Fruit fly (Drosophila melanogaster): ENCODE data around the gene Kah.

The Kah gene

dm6 chr3L:635529-635928 lies 46.5 kb upstream of the Kah start:
- TF ChIP-seq rgr (GFP tag; optimal IDR thresholded peaks at IDR 0.05) (no peak), Jra (GFP tag; optimal IDR thresholded peaks at IDR 0.05) (no peak), GATAd (GFP tag; optimal IDR thresholded peaks at IDR 0.05) (no peak), sage (GFP tag; optimal IDR thresholded peaks at IDR 0.05) (no peak), Rel (GFP tag; optimal IDR thresholded peaks at IDR 0.05) (no peak), Rel (tag; optimal IDR thresholded peaks at IDR 0.05) (no peak), tai (GFP tag; optimal IDR thresholded peaks at IDR 0.05) (no peak), sv (GFP tag; optimal IDR thresholded peaks at IDR 0.05) (no peak), brk (GFP tag; optimal IDR thresholded peaks at IDR 0.05) (no peak), CG9705 (GFP tag; optimal IDR thresholded peaks at IDR 0.05) (no peak)

dm6 chr3L:635016-635363 lies 45.9 kb upstream of the Kah start:
- TF ChIP-seq Hnf4 (GFP tag; optimal IDR thresholded peaks at IDR 0.05) (no peak), tai (GFP tag; optimal IDR thresholded peaks at IDR 0.05) (no peak), foxo (GFP tag; optimal IDR thresholded peaks at IDR 0.05) (no peak), CG9705 (GFP tag; optimal IDR thresholded peaks at IDR 0.05) (no peak), Rel (GFP tag; optimal IDR thresholded peaks at IDR 0.05) (no peak), Rel (tag; optimal IDR thresholded peaks at IDR 0.05) (no peak), usp (GFP tag; optimal IDR thresholded peaks at IDR 0.05) (no peak), ey (GFP tag; optimal IDR thresholded peaks at IDR 0.05) (no peak), rgr (GFP tag; optimal IDR thresholded peaks at IDR 0.05) (no peak), woc (GFP tag; optimal IDR thresholded peaks at IDR 0.05) (no peak), sv (GFP tag; optimal IDR thresholded peaks at IDR 0.05) (no peak), lola (GFP tag; optimal IDR thresholded peaks at IDR 0.05) (no peak), GATAd (GFP tag; optimal IDR thresholded peaks at IDR 0.05) (no peak), Hr78 (GFP tag; optimal IDR thresholded peaks at IDR 0.05) (no peak), jim (GFP tag; optimal IDR thresholded peaks at IDR 0.05) (no peak), psq (GFP tag; optimal IDR thresholded peaks at IDR 0.05) (no peak), br (GFP tag; optimal IDR thresholded peaks at IDR 0.05) (no peak), brk (GFP tag; optimal IDR thresholded peaks at IDR 0.05) (no peak), Dfd (GFP tag; optimal IDR thresholded peaks at IDR 0.05) (no peak), N (GFP tag; optimal IDR thresholded peaks at IDR 0.05) (no peak), Dif (GFP tag; optimal IDR thresholded peaks at IDR 0.05; ENCODE audit: partially characterized antibody) (no peak)

dm6 chr3L:634319-635015 lies 45.4 kb upstream of the Kah start:
- TF ChIP-seq Dfd (GFP tag; optimal IDR thresholded peaks at IDR 0.05) = no peak
- no peak for TF ChIP-seq N (GFP tag; optimal IDR thresholded peaks at IDR 0.05)
- TF ChIP-seq br (GFP tag; optimal IDR thresholded peaks at IDR 0.05) = peak; percentile 73
- peak; percentile 52 for TF ChIP-seq psq (GFP tag; optimal IDR thresholded peaks at IDR 0.05)
- TF ChIP-seq Vsx2 (GFP tag; optimal IDR thresholded peaks at IDR 0.05; ENCODE audit: partially characterized antibody) = no peak
- TF ChIP-seq dmrt93B (GFP tag; optimal IDR thresholded peaks at IDR 0.05) = peak; percentile 24
- TF ChIP-seq sv (GFP tag; optimal IDR thresholded peaks at IDR 0.05) = peak; percentile 78
- peak; percentile 64 for TF ChIP-seq HLH106 (tag; optimal IDR thresholded peaks at IDR 0.05)
- TF ChIP-seq dl (GFP tag; optimal IDR thresholded peaks at IDR 0.05; ENCODE audit: insufficient read depth in 1 of 2, partially characterized antibody in 2 of 2) = no peak
- TF ChIP-seq tai (GFP tag; optimal IDR thresholded peaks at IDR 0.05) = no peak
- no peak for TF ChIP-seq Abd-B (GFP tag; optimal IDR thresholded peaks at IDR 0.05)
- TF ChIP-seq Hr78 (GFP tag; optimal IDR thresholded peaks at IDR 0.05) = no peak
- TF ChIP-seq ey (GFP tag; optimal IDR thresholded peaks at IDR 0.05) = peak; percentile 73
- no peak for TF ChIP-seq usp (GFP tag; optimal IDR thresholded peaks at IDR 0.05)
- TF ChIP-seq woc (GFP tag; optimal IDR thresholded peaks at IDR 0.05) = peak; percentile 46
- TF ChIP-seq foxo (GFP tag; optimal IDR thresholded peaks at IDR 0.05) = peak in 1 of 2 experiments; percentile 72
- TF ChIP-seq lola (GFP tag; optimal IDR thresholded peaks at IDR 0.05) = no peak
- peak; percentile 16 for TF ChIP-seq brk (GFP tag; optimal IDR thresholded peaks at IDR 0.05)
- TF ChIP-seq Dif (GFP tag; optimal IDR thresholded peaks at IDR 0.05; ENCODE audit: partially characterized antibody) = no peak
- TF ChIP-seq CG9705 (GFP tag; optimal IDR thresholded peaks at IDR 0.05) = no peak
- peak; percentile 69 for TF ChIP-seq Sp1 (GFP tag; optimal IDR thresholded peaks at IDR 0.05)
- peak; percentile 30 for TF ChIP-seq Jra (GFP tag; optimal IDR thresholded peaks at IDR 0.05)
- TF ChIP-seq Myc (optimal IDR thresholded peaks at IDR 0.05) = no peak
- peak; percentile 74 for TF ChIP-seq rgr (GFP tag; optimal IDR thresholded peaks at IDR 0.05)
- peak; percentile 68 for TF ChIP-seq OdsH (GFP tag; optimal IDR thresholded peaks at IDR 0.05)
- no peak for TF ChIP-seq dsf (GFP tag; optimal IDR thresholded peaks at IDR 0.05; ENCODE audit: borderline replicate concordance)
- TF ChIP-seq Rel (GFP tag; optimal IDR thresholded peaks at IDR 0.05) = no peak
- no peak for TF ChIP-seq Rel (tag; optimal IDR thresholded peaks at IDR 0.05)
- TF ChIP-seq Hnf4 (GFP tag; optimal IDR thresholded peaks at IDR 0.05) = peak; percentile 63
- no peak for TF ChIP-seq Hr83 (GFP tag; optimal IDR thresholded peaks at IDR 0.05; ENCODE audit: poor library complexity, severe bottlenecking)
- TF ChIP-seq CG32264 (GFP tag; optimal IDR thresholded peaks at IDR 0.05) = peak; percentile 22
- no peak for TF ChIP-seq pan (optimal IDR thresholded peaks at IDR 0.05)
- TF ChIP-seq h (GFP tag; optimal IDR thresholded peaks at IDR 0.05) = peak; percentile 73
- TF ChIP-seq jim (GFP tag; optimal IDR thresholded peaks at IDR 0.05) = no peak
- TF ChIP-seq fru (GFP tag; optimal IDR thresholded peaks at IDR 0.05) = peak; percentile 75
- no peak for TF ChIP-seq CrebA (GFP tag; optimal IDR thresholded peaks at IDR 0.05; ENCODE audit: borderline replicate concordance)
- TF ChIP-seq sage (GFP tag; optimal IDR thresholded peaks at IDR 0.05) = no peak
- TF ChIP-seq GATAd (GFP tag; optimal IDR thresholded peaks at IDR 0.05) = no peak
- TF ChIP-seq Mio (GFP tag; optimal IDR thresholded peaks at IDR 0.05) = no peak
